Fruit fly (Drosophila melanogaster) whole organism: ENCODE measurements around the gene Nfs1.

Experiments
- Dll ChIP-seq: fragments of >200 bp; optimal IDR thresholded peaks from 2 replicates; lab custom pipeline; 2017
- psq ChIP-seq: fragments of >200 bp; optimal IDR thresholded peaks from 2 replicates; lab custom pipeline; 2017

- TF ChIP-seq Dll (lab: Kevin White, UChicago) (peak; percentile 75), psq (lab: Kevin White, UChicago) (no peak)
Measured at dm6 chr2L:11970853-11971397, 28.5 kb upstream of the Nfs1 start.
